Worm (Caenorhabditis elegans) whole organism, L4/young adult: Measurements from ENCODE around the gene pde-2.

Source experiments
- W03F9.2 ChIP-seq: fragments of 150-350 bp; optimal IDR thresholded peaks from 2 replicates; lab custom pipeline; 2014; ENCODE audit warnings: missing biosample characterization, missing genetic modification characterization
- dao-5 ChIP-seq: sonication (generic microtip); optimal IDR thresholded peaks from 2 replicates; lab custom pipeline; 2016; ENCODE audit warnings: missing genotype, missing genetic modification characterization, moderate library complexity, missing compliant biosample characterization
- him-1 ChIP-seq: sonication (generic microtip); optimal IDR thresholded peaks from 2 replicates; lab custom pipeline; 2016; ENCODE audit warnings: missing genotype, missing genetic modification reagents, missing genetic modification characterization, missing compliant biosample characterization

The pde-2 gene

ce11 chrIII:8980892-8981291 is 805 bp downstream of the pde-2 start:
- TF ChIP-seq W03F9.2 (no peak), dao-5 (tag; lab: Kevin White, UChicago) (no peak), him-1 (tag; lab: Kevin White, UChicago) (no peak)

ce11 chrIII:8978512-8979352 is 3.0 kb downstream of the pde-2 start:
- TF ChIP-seq him-1 (tag; lab: Kevin White, UChicago): no peak

- TF ChIP-seq W03F9.2 (no peak), dao-5 (tag; lab: Kevin White, UChicago) (no peak), him-1 (tag; lab: Kevin White, UChicago) (peak; percentile 7)
Measured at ce11 chrIII:8974835-8975234, 6.9 kb downstream of the pde-2 start.

ce11 chrIII:8973826-8974225 is 7.9 kb downstream of the pde-2 start, which contains the start of gene R08D7.5:
Gene R08D7.5, plus strand, starts transcription at chrIII:8974126.
- TF ChIP-seq him-1 (tag; lab: Kevin White, UChicago) (no peak), W03F9.2 (no peak), dao-5 (tag; lab: Kevin White, UChicago) (no peak)

- TF ChIP-seq W03F9.2 (no peak), him-1 (tag; lab: Kevin White, UChicago) (peak; percentile 21)
Measured at ce11 chrIII:8973163-8973562, 8.5 kb downstream of the pde-2 start.

ce11 chrIII:8971255-8972020 is 10.3 kb downstream of the pde-2 start, which contains the start of the genes eif-3.D and R08D7.4:
Gene eif-3.D, minus strand, starts transcription at chrIII:8971578.
Gene R08D7.4, plus strand, starts transcription at chrIII:8971892.
- TF ChIP-seq W03F9.2 (peak; percentile 79), dao-5 (tag; lab: Kevin White, UChicago) (no peak), him-1 (tag; lab: Kevin White, UChicago) (no peak)

ce11 chrIII:8967639-8968038 is 14.1 kb downstream of the pde-2 start, which contains the start of the genes bud-13 and rpap-2:
Gene bud-13, minus strand, starts transcription at chrIII:8967727.
Gene rpap-2, plus strand, starts transcription at chrIII:8967967.
- no peak for TF ChIP-seq him-1 (tag; lab: Kevin White, UChicago)
- no peak for TF ChIP-seq dao-5 (tag; lab: Kevin White, UChicago)
- peak; percentile 36 for TF ChIP-seq W03F9.2

- TF ChIP-seq W03F9.2: no peak
- TF ChIP-seq him-1 (tag; lab: Kevin White, UChicago): no peak
- no peak for TF ChIP-seq dao-5 (tag; lab: Kevin White, UChicago)
Measured at ce11 chrIII:8964684-8965283, 16.9 kb downstream of the pde-2 start.

ce11 chrIII:8962475-8962874 is 19.2 kb downstream of the pde-2 start:
- TF ChIP-seq him-1 (tag; lab: Kevin White, UChicago): no peak
- TF ChIP-seq dao-5 (tag; lab: Kevin White, UChicago): no peak
- TF ChIP-seq W03F9.2: no peak

ce11 chrIII:8961993-8962392 is 19.7 kb downstream of the pde-2 start, which contains the start of gene grl-25:
Gene grl-25, plus strand, starts transcription at chrIII:8962293.
- TF ChIP-seq dao-5 (tag; lab: Kevin White, UChicago) (no peak), him-1 (tag; lab: Kevin White, UChicago) (no peak), W03F9.2 (no peak)

ce11 chrIII:8960664-8961063 is 21.0 kb downstream of the pde-2 start, which contains the start of gene ZK643.6:
Gene ZK643.6, minus strand, starts transcription at chrIII:8960764.
- TF ChIP-seq W03F9.2: no peak
- no peak for TF ChIP-seq him-1 (tag; lab: Kevin White, UChicago)
- no peak for TF ChIP-seq dao-5 (tag; lab: Kevin White, UChicago)

ce11 chrIII:8956146-8956646 is 25.5 kb downstream of the pde-2 start, which contains the start of the genes ZK643.5 and ZK643.2:
Gene ZK643.5, minus strand, starts transcription at chrIII:8956196.
Gene ZK643.2, plus strand, starts transcription at chrIII:8956540.
- TF ChIP-seq W03F9.2: peak; percentile 82
- no peak for TF ChIP-seq dao-5 (tag; lab: Kevin White, UChicago)
- no peak for TF ChIP-seq him-1 (tag; lab: Kevin White, UChicago)

- TF ChIP-seq W03F9.2: no peak
- TF ChIP-seq him-1 (tag; lab: Kevin White, UChicago): no peak
- TF ChIP-seq dao-5 (tag; lab: Kevin White, UChicago): no peak
Measured at ce11 chrIII:8955536-8955935, 26.2 kb downstream of the pde-2 start.
